Fruit fly (Drosophila melanogaster) whole organism, embryonic: ENCODE measurements around the gene RhoGAP5A.

Experiments
- Asciz ChIP-seq: fragments of 200-800 bp; sonication (Bioruptor generic); optimal IDR thresholded peaks from 2 replicates; lab custom pipeline; 2017; ENCODE audit warnings: missing biosample characterization, mild to moderate bottlenecking, missing genetic modification characterization, missing genetic modification reagents
- Bteb2 ChIP-seq: fragments of 200-800 bp; sonication (Bioruptor generic); optimal IDR thresholded peaks from 2 replicates; lab custom pipeline; 2016; ENCODE audit warnings: missing biosample characterization, missing genetic modification characterization
- CG10654 ChIP-seq: fragments of 200-800 bp; sonication (Bioruptor generic); optimal IDR thresholded peaks from 2 replicates; lab custom pipeline; 2016; ENCODE audit warnings: missing biosample characterization, missing genetic modification characterization
- CG11247 ChIP-seq: fragments of 200-800 bp; sonication (Bioruptor generic); IDR thresholded peaks from 2 replicates; pipeline ENCODE4 v1.3.6; 2022; ENCODE audit warnings: missing biosample characterization, missing genetic modification characterization
- CG11504 ChIP-seq: fragments of 200-800 bp; sonication (Bioruptor generic); optimal IDR thresholded peaks from 3 replicates; lab custom pipeline; 2019; ENCODE audit warnings: missing biosample characterization, mild to moderate bottlenecking, missing genetic modification characterization, moderate library complexity
- CG12071 ChIP-seq: fragments of 200-800 bp; sonication (Bioruptor generic); optimal IDR thresholded peaks from 3 replicates; lab custom pipeline; 2018; ENCODE audit warnings: missing biosample characterization, mild to moderate bottlenecking, missing genetic modification characterization
- CG12391 ChIP-seq: fragments of 200-800 bp; sonication (Bioruptor generic); optimal IDR thresholded peaks from 3 replicates; lab custom pipeline; 2018; ENCODE audit warnings: missing biosample characterization, mild to moderate bottlenecking, missing genetic modification characterization, moderate library complexity
- CG15011 ChIP-seq: fragments of 200-800 bp; sonication (Bioruptor generic); optimal IDR thresholded peaks from 3 replicates; lab custom pipeline; 2018; ENCODE audit warnings: missing biosample characterization, mild to moderate bottlenecking, missing genetic modification characterization
- CG15514 ChIP-seq: fragments of 200-800 bp; sonication (Bioruptor generic); optimal IDR thresholded peaks from 3 replicates; lab custom pipeline; 2017; ENCODE audit warnings: missing biosample characterization, missing genetic modification characterization, mild to moderate bottlenecking, moderate library complexity, missing genetic modification reagents
- CG16863 ChIP-seq: fragments of 200-800 bp; sonication (Bioruptor generic); optimal IDR thresholded peaks from 3 replicates; lab custom pipeline; 2016; ENCODE audit warnings: missing biosample characterization, missing genetic modification characterization
- CG2120 ChIP-seq: fragments of 200-800 bp; sonication (Bioruptor generic); optimal IDR thresholded peaks from 3 replicates; lab custom pipeline; 2016; ENCODE audit warnings: missing biosample characterization, missing genetic modification characterization
- CG3163 ChIP-seq: fragments of 200-800 bp; sonication (Bioruptor generic); optimal IDR thresholded peaks from 3 replicates; lab custom pipeline; 2016; ENCODE audit warnings: missing biosample characterization, missing genetic modification characterization
- CG3407 ChIP-seq: fragments of 200-800 bp; sonication (Bioruptor generic); optimal IDR thresholded peaks from 2 replicates; lab custom pipeline; 2018; ENCODE audit warnings: missing biosample characterization, mild to moderate bottlenecking, missing genetic modification characterization
- CG42726 ChIP-seq: fragments of 200-800 bp; sonication (Bioruptor generic); IDR thresholded peaks from 2 replicates; pipeline ENCODE4 v1.3.6; 2022; ENCODE audit warnings: missing biosample characterization, missing genetic modification characterization; ENCODE audit not compliant: partially characterized antibody
- CG5180 ChIP-seq: fragments of 200-800 bp; sonication (Bioruptor generic); optimal IDR thresholded peaks from 3 replicates; lab custom pipeline; 2017; ENCODE audit warnings: missing biosample characterization, missing genetic modification characterization, mild to moderate bottlenecking, moderate library complexity, missing genetic modification reagents
- CG5953 ChIP-seq: fragments of 200-800 bp; sonication (Bioruptor generic); IDR thresholded peaks from 2 replicates; pipeline ENCODE4 v1.3.6; 2022; ENCODE audit warnings: missing biosample characterization, missing genetic modification characterization
- CG9437 ChIP-seq: fragments of 200-800 bp; sonication (Bioruptor generic); optimal IDR thresholded peaks from 2 replicates; lab custom pipeline; 2018; ENCODE audit warnings: missing biosample characterization, mild to moderate bottlenecking, missing genetic modification characterization
- Doc2 ChIP-seq: fragments of 200-800 bp; sonication (Bioruptor generic); IDR thresholded peaks from 2 replicates; pipeline ENCODE4 v1.3.6; 2022; ENCODE audit warnings: missing biosample characterization, missing genetic modification characterization
- Ets97D ChIP-seq: fragments of 200-800 bp; sonication (Bioruptor generic); optimal IDR thresholded peaks from 3 replicates; lab custom pipeline; 2016; ENCODE audit warnings: missing biosample characterization, missing genetic modification characterization
- HHEX ChIP-seq: fragments of 200-800 bp; sonication (Bioruptor generic); optimal IDR thresholded peaks from 3 replicates; lab custom pipeline; 2017; ENCODE audit warnings: missing biosample characterization, mild to moderate bottlenecking, missing genetic modification characterization, missing genetic modification reagents
- Hand ChIP-seq: fragments of 200-800 bp; sonication (Bioruptor generic); optimal IDR thresholded peaks from 2 replicates; lab custom pipeline; 2017; ENCODE audit warnings: mild to moderate bottlenecking, missing biosample characterization, missing genetic modification reagents, missing genetic modification characterization
- Hr51 ChIP-seq, 2 experiments: fragments of 200-800 bp; sonication (Bioruptor generic); optimal IDR thresholded peaks; 2 replicates in 1 of 2; 3 replicates in 1 of 2; lab custom pipeline; 2016 to 2018; ENCODE audit warnings: missing biosample characterization in 2 of 2, missing genetic modification characterization in 2 of 2, mild to moderate bottlenecking in 1 of 2, moderate library complexity in 1 of 2
- NFAT ChIP-seq: fragments of 200-800 bp; sonication (Bioruptor generic); IDR thresholded peaks from 2 replicates; pipeline ENCODE4 v1.3.6; 2022; ENCODE audit warnings: missing biosample characterization, missing genetic modification characterization
- Oli ChIP-seq: fragments of 200-800 bp; sonication (Bioruptor generic); optimal IDR thresholded peaks from 2 replicates; lab custom pipeline; 2018; ENCODE audit warnings: missing biosample characterization, mild to moderate bottlenecking, missing genetic modification characterization, moderate library complexity
- PHDP ChIP-seq: fragments of 200-800 bp; sonication (Bioruptor generic); optimal IDR thresholded peaks from 3 replicates; lab custom pipeline; 2018; ENCODE audit warnings: missing biosample characterization, mild to moderate bottlenecking, missing genetic modification characterization, moderate library complexity
- Scr ChIP-seq: fragments of 200-800 bp; sonication (Bioruptor generic); IDR thresholded peaks from 2 replicates; pipeline ENCODE4 v1.3.6; 2022; ENCODE audit warnings: missing biosample characterization, missing genetic modification characterization; ENCODE audit not compliant: partially characterized antibody
- Stat92E ChIP-seq, 3 experiments: fragments of >200 bp in 2 of 3; fragments of 200-800 bp in 1 of 3; sonication (Bioruptor generic) in 1 of 3; optimal IDR thresholded peaks; 2 replicates each; lab custom pipeline; 2017 to 2019; ENCODE audit warnings: missing biosample characterization in 3 of 3, missing genetic modification characterization in 3 of 3, mild to moderate bottlenecking in 1 of 3, moderate library complexity in 1 of 3
- Tbp ChIP-seq: fragments of >200 bp; optimal IDR thresholded peaks from 2 replicates; lab custom pipeline; 2018; ENCODE audit warnings: missing biosample characterization, missing genetic modification characterization
- Xbp1 ChIP-seq: fragments of 200-800 bp; sonication (Bioruptor generic); optimal IDR thresholded peaks from 3 replicates; lab custom pipeline; 2016; ENCODE audit warnings: missing biosample characterization, mild to moderate bottlenecking, missing genetic modification characterization
- ac ChIP-seq: fragments of 200-800 bp; sonication (Bioruptor generic); optimal IDR thresholded peaks from 3 replicates; lab custom pipeline; 2017; ENCODE audit warnings: missing biosample characterization, mild to moderate bottlenecking, missing genetic modification characterization
- ato ChIP-seq: fragments of 200-800 bp; sonication (Bioruptor generic); IDR thresholded peaks from 2 replicates; pipeline ENCODE4 v1.3.6; 2022; ENCODE audit warnings: missing biosample characterization, missing genetic modification characterization; ENCODE audit not compliant: partially characterized antibody
- bbx ChIP-seq: fragments of 200-800 bp; sonication (Bioruptor generic); IDR thresholded peaks from 2 replicates; pipeline ENCODE4 v1.3.6; 2022; ENCODE audit warnings: missing biosample characterization, missing genetic modification characterization; ENCODE audit not compliant: partially characterized antibody
- dan ChIP-seq: fragments of 200-800 bp; sonication (Bioruptor generic); IDR thresholded peaks from 2 replicates; pipeline ENCODE4 v1.3.6; 2022; ENCODE audit warnings: missing biosample characterization, missing genetic modification characterization
- ewg ChIP-seq: fragments of 200-800 bp; sonication (Bioruptor generic); optimal IDR thresholded peaks from 3 replicates; lab custom pipeline; 2017; ENCODE audit warnings: mild to moderate bottlenecking, missing biosample characterization, missing genetic modification reagents, missing genetic modification characterization
- grau ChIP-seq: fragments of 200-800 bp; optimal IDR thresholded peaks from 3 replicates; lab custom pipeline; 2019; ENCODE audit warnings: missing biosample characterization, mild to moderate bottlenecking, missing genetic modification characterization, moderate library complexity
- her ChIP-seq: fragments of 200-800 bp; sonication (Bioruptor generic); optimal IDR thresholded peaks from 2 replicates; lab custom pipeline; 2016; ENCODE audit warnings: missing biosample characterization, missing genetic modification characterization
- mld ChIP-seq: fragments of 200-800 bp; sonication (Bioruptor generic); IDR thresholded peaks from 3 replicates; pipeline ENCODE4 v1.3.6; 2022; ENCODE audit warnings: missing biosample characterization, missing genetic modification characterization; ENCODE audit not compliant: partially characterized antibody
- oc ChIP-seq: fragments of 200-800 bp; sonication (Bioruptor generic); optimal IDR thresholded peaks from 2 replicates; lab custom pipeline; 2018; ENCODE audit warnings: missing biosample characterization, mild to moderate bottlenecking, missing genetic modification characterization, moderate library complexity
- org-1 ChIP-seq: fragments of 200-800 bp; sonication (Bioruptor generic); optimal IDR thresholded peaks from 2 replicates; lab custom pipeline; 2017; ENCODE audit warnings: missing biosample characterization, missing genetic modification characterization
- prd ChIP-seq, 3 experiments: fragments of >200 bp in 2 of 3; fragments of 200-800 bp in 1 of 3; sonication (Bioruptor generic) in 1 of 3; optimal IDR thresholded peaks in 2 of 3; IDR thresholded peaks in 1 of 3; 2 replicates in 2 of 3; 3 replicates in 1 of 3; pipeline versions ENCODE4 v1.3.6 to Lab custom; 2017 to 2022; ENCODE audit warnings: missing biosample characterization in 1 of 3, missing genetic modification characterization in 1 of 3
- ro ChIP-seq: fragments of 200-800 bp; sonication (Bioruptor generic); IDR thresholded peaks from 2 replicates; pipeline ENCODE4 v1.3.6; 2022; ENCODE audit warnings: missing biosample characterization, missing genetic modification characterization
- schlank ChIP-seq: fragments of 200-800 bp; sonication (Bioruptor generic); optimal IDR thresholded peaks from 2 replicates; lab custom pipeline; 2018; ENCODE audit warnings: missing biosample characterization, mild to moderate bottlenecking, missing genetic modification characterization
- slou ChIP-seq: fragments of 200-800 bp; sonication (Bioruptor generic); optimal IDR thresholded peaks from 3 replicates; lab custom pipeline; 2016; ENCODE audit warnings: missing biosample characterization, missing genetic modification characterization
- toy ChIP-seq: fragments of 200-800 bp; sonication (Bioruptor generic); IDR thresholded peaks from 2 replicates; pipeline ENCODE4 v1.3.6; 2022; ENCODE audit warnings: missing biosample characterization, missing genetic modification characterization
- tx ChIP-seq: fragments of 200-800 bp; sonication (Bioruptor generic); optimal IDR thresholded peaks from 2 replicates; lab custom pipeline; 2016; ENCODE audit warnings: missing biosample characterization, missing genetic modification characterization
- wor ChIP-seq: fragments of 200-800 bp; sonication (Bioruptor generic); IDR thresholded peaks from 2 replicates; pipeline ENCODE4 v1.3.6; 2022; ENCODE audit warnings: missing biosample characterization, missing genetic modification characterization
- zf30C ChIP-seq: fragments of 200-800 bp; sonication (Bioruptor generic); optimal IDR thresholded peaks from 3 replicates; lab custom pipeline; 2018; ENCODE audit warnings: missing biosample characterization, mild to moderate bottlenecking, missing genetic modification characterization

Gene RhoGAP5A

dm6 chrX:5621893-5622803 is 3.5 kb upstream of the RhoGAP5A start, which contains the start of the genes Mlc-c and Pop1 (continued):
- TF ChIP-seq her, result no peak
- no peak for TF ChIP-seq grau (tag; lab: Kevin White, UChicago)
- no peak for TF ChIP-seq tx (GFP tag; lab: Kevin White, UChicago)
- no peak for TF ChIP-seq ac (GFP tag; lab: Kevin White, UChicago)
- no peak for TF ChIP-seq zf30C (GFP tag; lab: Kevin White, UChicago)
- TF ChIP-seq Oli (tag; lab: Kevin White, UChicago), result no peak
- TF ChIP-seq bbx (GFP tag; lab: Robert Waterston, UW), result peak; percentile 95
- TF ChIP-seq CG5180 (GFP tag; lab: Kevin White, UChicago), result no peak
- TF ChIP-seq ato, result peak; percentile 95
- TF ChIP-seq CG11504 (tag; lab: Kevin White, UChicago), result no peak
- no peak for TF ChIP-seq PHDP
- no peak for TF ChIP-seq Tbp (GFP tag; lab: Kevin White, UChicago)
- no peak for TF ChIP-seq NFAT (GFP tag; lab: Robert Waterston, UW)
- peak; percentile 48 for TF ChIP-seq Ets97D (GFP tag; lab: Kevin White, UChicago)
- no peak for TF ChIP-seq Stat92E (GFP tag; optimal IDR thresholded peaks at IDR 0.05; lab: Kevin White, UChicago)
- TF ChIP-seq ewg (GFP tag; lab: Kevin White, UChicago), result no peak
- TF ChIP-seq CG15011 (GFP tag; lab: Kevin White, UChicago), result no peak
- TF ChIP-seq Asciz, result no peak
- TF ChIP-seq Doc2, result no peak
- TF ChIP-seq oc (tag; lab: Kevin White, UChicago), result no peak
- no peak for TF ChIP-seq CG3163 (GFP tag; lab: Kevin White, UChicago)
- no peak for TF ChIP-seq Hand (GFP tag; lab: Kevin White, UChicago)
- peak; percentile 78 for TF ChIP-seq CG15514 (GFP tag; lab: Kevin White, UChicago)
- TF ChIP-seq CG16863 (GFP tag; lab: Kevin White, UChicago), result no peak
- no peak for TF ChIP-seq wor (GFP tag; lab: Robert Waterston, UW)
- TF ChIP-seq Bteb2, result no peak
- no peak for TF ChIP-seq CG12071
- no peak for TF ChIP-seq Xbp1 (GFP tag; lab: Kevin White, UChicago)
- no peak for TF ChIP-seq toy
- no peak for TF ChIP-seq CG12391
- TF ChIP-seq mld (GFP tag; lab: Robert Waterston, UW), result peak; percentile 86; the same call in 2 of the 3 replicates
- peak; percentile 96 for TF ChIP-seq CG42726 (GFP tag; lab: Robert Waterston, UW)
- TF ChIP-seq HHEX, result no peak
- TF ChIP-seq Hr51 (GFP tag; optimal IDR thresholded peaks at IDR 0.05; lab: Kevin White, UChicago), result no peak
- TF ChIP-seq CG2120 (GFP tag; lab: Kevin White, UChicago), result no peak
- no peak for TF ChIP-seq CG5953
- no peak for TF ChIP-seq CG3407
- no peak for TF ChIP-seq org-1 (GFP tag; lab: Kevin White, UChicago)
- peak; percentile 23 for TF ChIP-seq CG9437 (GFP tag; lab: Kevin White, UChicago)
- no peak for TF ChIP-seq CG10654
- no peak for TF ChIP-seq prd (optimal IDR thresholded peaks at IDR 0.05; lab: Kevin White, UChicago)
- TF ChIP-seq prd (GFP tag; IDR thresholded peaks at IDR 0.05; lab: Robert Waterston, UW), result no peak
- peak; percentile 87 for TF ChIP-seq Scr (GFP tag; lab: Robert Waterston, UW)
- TF ChIP-seq ro (GFP tag; lab: Robert Waterston, UW), result no peak
- TF ChIP-seq schlank (tag; lab: Kevin White, UChicago), result no peak
- no peak for TF ChIP-seq CG11247 (GFP tag; lab: Robert Waterston, UW)
- no peak for TF ChIP-seq dan (GFP tag; lab: Robert Waterston, UW)
- TF ChIP-seq slou (GFP tag; lab: Kevin White, UChicago), result no peak
